Worm (Caenorhabditis elegans) whole organism, L4 larva: ENCODE data around the gene Y61A9LA.3.

Source experiments
- D1046.2 ChIP-seq: fragments of 200-800 bp; sonication (Bioruptor generic); IDR thresholded peaks from 2 replicates; pipeline ENCODE4 v1.3.6; 2022; ENCODE audit warnings: missing genetic modification characterization, missing compliant biosample characterization
- F26F4.8 ChIP-seq: fragments of 200-800 bp; sonication (Bioruptor generic); conservative IDR thresholded peaks from 2 replicates; pipeline ENCODE4 v1.3.6; 2022; ENCODE audit warnings: missing genetic modification characterization, missing compliant biosample characterization
- F44E2.7 ChIP-seq: fragments of 200-800 bp; sonication (Bioruptor generic); IDR thresholded peaks from 2 replicates; pipeline ENCODE4 v2.1.2; 2022; ENCODE audit warnings: missing genetic modification characterization, missing compliant biosample characterization
- F49E8.2 ChIP-seq: sonication (generic microtip); optimal IDR thresholded peaks from 2 replicates; lab custom pipeline; 2016; ENCODE audit warnings: missing compliant biosample characterization, mild to moderate bottlenecking, missing genetic modification characterization, borderline replicate concordance
- T26A8.4 ChIP-seq: fragments of 200-800 bp; sonication (Bioruptor generic); IDR thresholded peaks from 2 replicates; pipeline ENCODE4 v1.3.6; 2022; ENCODE audit warnings: missing genetic modification characterization, missing compliant biosample characterization
- Y105C5A.15 ChIP-seq: fragments of 200-800 bp; sonication (Bioruptor generic); IDR thresholded peaks from 2 replicates; pipeline ENCODE4 v1.3.6; 2022; ENCODE audit warnings: missing genetic modification characterization, missing compliant biosample characterization
- Y48G9A.11 ChIP-seq: fragments of 200-800 bp; sonication (Bioruptor generic); IDR thresholded peaks from 2 replicates; pipeline ENCODE4 v1.3.6; 2022; ENCODE audit warnings: missing genetic modification reagents, missing genetic modification characterization, missing compliant biosample characterization
- Y75B8A.6 ChIP-seq: fragments of 200-800 bp; sonication (Bioruptor generic); IDR thresholded peaks from 2 replicates; pipeline ENCODE4 v1.3.6; 2022; ENCODE audit warnings: missing genetic modification reagents, missing genetic modification characterization, missing compliant biosample characterization
- ZK337.2 ChIP-seq: fragments of 200-800 bp; sonication (Bioruptor generic); IDR thresholded peaks from 2 replicates; pipeline ENCODE4 v1.3.6; 2022; ENCODE audit warnings: missing genetic modification reagents, missing genetic modification characterization, missing compliant biosample characterization
- ZK546.5 ChIP-seq, 2 experiments: sonication (generic microtip); optimal IDR thresholded peaks; 2 replicates each; lab custom pipeline; 2017; ENCODE audit warnings: missing biosample characterization in 2 of 2, missing genetic modification characterization in 2 of 2
- ama-1 ChIP-seq: fragments of 150-350 bp; optimal IDR thresholded peaks from 2 replicates; lab custom pipeline; 2014; ENCODE audit warnings: inconsistent platforms, mixed read lengths
- arid-1 ChIP-seq: fragments of 200-800 bp; sonication (Bioruptor generic); conservative IDR thresholded peaks from 2 replicates; pipeline ENCODE4 v1.3.6; 2022; ENCODE audit warnings: missing genetic modification reagents, missing genetic modification characterization, missing compliant biosample characterization
- ceh-44 ChIP-seq: fragments of 200-800 bp; sonication (Bioruptor generic); IDR thresholded peaks from 2 replicates; pipeline ENCODE4 v1.3.6; 2022; ENCODE audit warnings: missing genetic modification reagents, missing genetic modification characterization, missing compliant biosample characterization
- ceh-62 ChIP-seq: sonication (generic microtip); optimal IDR thresholded peaks from 2 replicates; lab custom pipeline; 2017; ENCODE audit warnings: missing biosample characterization, missing genetic modification characterization
- ceh-82 ChIP-seq: sonication (generic microtip); optimal IDR thresholded peaks from 2 replicates; lab custom pipeline; 2017; ENCODE audit warnings: missing biosample characterization, missing genetic modification characterization
- ces-1 ChIP-seq: fragments of 150-350 bp; sonication (generic microtip); optimal IDR thresholded peaks from 4 replicates; lab custom pipeline; 2014; ENCODE audit warnings: missing biosample characterization, missing genetic modification reagents, missing genetic modification characterization
- cey-2 ChIP-seq: sonication (generic microtip); optimal IDR thresholded peaks from 3 replicates; lab custom pipeline; 2017; ENCODE audit warnings: missing genetic modification characterization, mild to moderate bottlenecking, missing compliant biosample characterization, antibody characterized with exemption, borderline replicate concordance; ENCODE audit not compliant: insufficient read depth
- daf-16 ChIP-seq, 3 experiments: sonication (generic microtip); optimal IDR thresholded peaks; 2 replicates each; lab custom pipeline; 2016 to 2017; ENCODE audit warnings: missing genetic modification characterization in 3 of 3, missing genetic modification reagents in 3 of 3, mild to moderate bottlenecking in 2 of 3, missing compliant biosample characterization in 2 of 3, missing biosample characterization in 1 of 3, moderate library complexity in 1 of 3
- daf-19 ChIP-seq: fragments of 200-800 bp; sonication (Bioruptor generic); conservative IDR thresholded peaks from 2 replicates; pipeline ENCODE4 v1.3.6; 2022; ENCODE audit warnings: missing genetic modification characterization, missing compliant biosample characterization
- daf-8 ChIP-seq: fragments of 200-800 bp; sonication (Bioruptor generic); IDR thresholded peaks from 2 replicates; pipeline ENCODE4 v1.3.6; 2022; ENCODE audit warnings: missing genetic modification characterization, missing compliant biosample characterization
- dmd-6 ChIP-seq: fragments of 200-800 bp; sonication (Bioruptor generic); IDR thresholded peaks from 2 replicates; pipeline ENCODE4 v1.3.6; 2022; ENCODE audit warnings: missing genetic modification reagents, missing genetic modification characterization, missing compliant biosample characterization
- dmd-8 ChIP-seq: fragments of 200-800 bp; sonication (Bioruptor generic); IDR thresholded peaks from 2 replicates; pipeline ENCODE4 v1.3.6; 2022; ENCODE audit warnings: missing genetic modification characterization, missing compliant biosample characterization
- dmd-9 ChIP-seq: fragments of 200-800 bp; sonication (Bioruptor generic); IDR thresholded peaks from 2 replicates; pipeline ENCODE4 v1.3.6; 2022; ENCODE audit warnings: missing genetic modification reagents, missing genetic modification characterization, missing compliant biosample characterization
- dve-1 ChIP-seq: sonication (generic microtip); optimal IDR thresholded peaks from 2 replicates; lab custom pipeline; 2017; ENCODE audit warnings: antibody characterized with exemption, mild to moderate bottlenecking, missing genetic modification characterization, missing compliant biosample characterization; ENCODE audit not compliant: insufficient read depth
- egl-43 ChIP-seq: fragments of 200-800 bp; sonication (Bioruptor generic); IDR thresholded peaks from 2 replicates; pipeline ENCODE4 v1.3.6; 2022; ENCODE audit warnings: missing genetic modification reagents, missing genetic modification characterization, missing compliant biosample characterization
- hlh-11 ChIP-seq: fragments of 200-800 bp; sonication (Bioruptor generic); optimal IDR thresholded peaks from 2 replicates; lab custom pipeline; 2018; ENCODE audit warnings: mild to moderate bottlenecking, missing genetic modification characterization, missing compliant biosample characterization
- lin-38 ChIP-seq: fragments of 200-800 bp; sonication (Bioruptor generic); IDR thresholded peaks from 2 replicates; pipeline ENCODE4 v1.3.6; 2022; ENCODE audit warnings: missing genetic modification reagents, missing genetic modification characterization, missing compliant biosample characterization
- madf-5 ChIP-seq, 2 experiments: fragments of 200-800 bp; sonication (Bioruptor generic); IDR thresholded peaks; 2 replicates each; pipeline ENCODE4 v1.3.6; 2022; ENCODE audit warnings: missing compliant biosample characterization in 2 of 2, missing genetic modification characterization in 2 of 2
- madf-9 ChIP-seq: fragments of 200-800 bp; sonication (Bioruptor generic); conservative IDR thresholded peaks from 2 replicates; pipeline ENCODE4 v1.3.6; 2022; ENCODE audit warnings: missing genetic modification reagents, missing genetic modification characterization, missing compliant biosample characterization
- mdt-29 ChIP-seq: fragments of 200-800 bp; sonication (Bioruptor generic); IDR thresholded peaks from 2 replicates; pipeline ENCODE4 v1.3.6; 2022; ENCODE audit warnings: missing genetic modification reagents, missing genetic modification characterization, missing compliant biosample characterization
- mxl-2 ChIP-seq: fragments of 200-800 bp; sonication (Bioruptor generic); conservative IDR thresholded peaks from 2 replicates; pipeline ENCODE4 v1.3.6; 2022; ENCODE audit warnings: missing genetic modification reagents, missing genetic modification characterization, missing compliant biosample characterization
- nhr-11 ChIP-seq: fragments of 150-350 bp; optimal IDR thresholded peaks from 2 replicates; lab custom pipeline; 2014; ENCODE audit warnings: missing biosample characterization, missing genetic modification characterization
- nhr-41 ChIP-seq: fragments of 200-800 bp; sonication (Bioruptor generic); IDR thresholded peaks from 2 replicates; pipeline ENCODE4 v1.3.6; 2022; ENCODE audit warnings: missing genetic modification reagents, missing genetic modification characterization, missing compliant biosample characterization
- nhr-42 ChIP-seq: fragments of 200-800 bp; sonication (Bioruptor generic); IDR thresholded peaks from 2 replicates; pipeline ENCODE4 v1.3.6; 2022; ENCODE audit warnings: missing genetic modification characterization, missing compliant biosample characterization
- nhr-6 ChIP-seq: fragments of 150-350 bp; optimal IDR thresholded peaks from 2 replicates; lab custom pipeline; 2014; ENCODE audit warnings: missing biosample characterization, missing genetic modification characterization
- php-3 ChIP-seq: fragments of 200-800 bp; sonication (Bioruptor generic); IDR thresholded peaks from 2 replicates; pipeline ENCODE4 v1.3.6; 2022; ENCODE audit warnings: missing genetic modification reagents, missing genetic modification characterization, missing compliant biosample characterization
- saeg-2 ChIP-seq: fragments of 200-800 bp; sonication (Bioruptor generic); IDR thresholded peaks from 2 replicates; pipeline ENCODE4 v1.3.6; 2022; ENCODE audit warnings: missing genetic modification reagents, missing genetic modification characterization, missing compliant biosample characterization
- sdz-12 ChIP-seq: fragments of 200-800 bp; sonication (Bioruptor generic); optimal IDR thresholded peaks from 2 replicates; lab custom pipeline; 2018; ENCODE audit warnings: mild to moderate bottlenecking, missing genetic modification characterization, missing compliant biosample characterization
- set-16 ChIP-seq: fragments of 200-800 bp; sonication (Bioruptor generic); IDR thresholded peaks from 2 replicates; pipeline ENCODE4 v1.3.6; 2022; ENCODE audit warnings: missing genetic modification reagents, missing genetic modification characterization, missing compliant biosample characterization
- skn-1 ChIP-seq: fragments of 150-350 bp; optimal IDR thresholded peaks from 2 replicates; lab custom pipeline; 2014; ENCODE audit warnings: missing biosample characterization, missing genetic modification characterization
- snpc-1.2 ChIP-seq: fragments of 200-800 bp; sonication (Bioruptor generic); IDR thresholded peaks from 2 replicates; pipeline ENCODE4 v1.3.6; 2022; ENCODE audit warnings: missing genetic modification reagents, missing genetic modification characterization, missing compliant biosample characterization
- tag-97 ChIP-seq: fragments of 200-800 bp; sonication (Bioruptor generic); IDR thresholded peaks from 2 replicates; pipeline ENCODE4 v1.3.6; 2022; ENCODE audit warnings: missing genetic modification characterization, missing compliant biosample characterization
- tra-1 ChIP-seq: fragments of 200-800 bp; sonication (Bioruptor generic); IDR thresholded peaks from 2 replicates; pipeline ENCODE4 v1.3.6; 2022; ENCODE audit warnings: missing genetic modification reagents, missing genetic modification characterization, missing compliant biosample characterization
- unc-130 ChIP-seq: sonication (generic microtip); optimal IDR thresholded peaks from 2 replicates; lab custom pipeline; 2016; ENCODE audit warnings: missing genetic modification reagents, missing genetic modification characterization, missing compliant biosample characterization
- vab-7 ChIP-seq: fragments of 200-800 bp; sonication (Bioruptor generic); IDR thresholded peaks from 2 replicates; pipeline ENCODE4 v1.3.6; 2022; ENCODE audit warnings: missing genetic modification reagents, missing genetic modification characterization, missing compliant biosample characterization
- zfp-3 ChIP-seq: fragments of 200-800 bp; sonication (Bioruptor generic); conservative IDR thresholded peaks from 2 replicates; pipeline ENCODE4 v1.3.6; 2022; ENCODE audit warnings: missing genetic modification reagents, missing genetic modification characterization, missing compliant biosample characterization
- ztf-7 ChIP-seq: fragments of 150-350 bp; optimal IDR thresholded peaks from 2 replicates; lab custom pipeline; 2014; ENCODE audit warnings: missing biosample characterization, missing genetic modification characterization

Gene Y61A9LA.3

ce11 chrV:4630267-4630666 lies 59.3 kb downstream of the Y61A9LA.3 start (continued):
- TF ChIP-seq Y75B8A.6 (GFP tag; lab: Robert Waterston, UW) (no peak), sdz-12 (GFP tag; lab: Kevin White, UChicago) (no peak), ama-1 (lab: Kevin White, UChicago) (no peak), tag-97 (no peak), tra-1 (GFP tag; lab: Robert Waterston, UW) (no peak), skn-1 (no peak), ceh-82 (tag; lab: Kevin White, UChicago) (no peak), nhr-11 (tag; lab: Kevin White, UChicago) (no peak), mxl-2 (GFP tag; lab: Robert Waterston, UW) (no peak), hlh-11 (peak; percentile 50), ceh-62 (tag; lab: Kevin White, UChicago) (no peak), ztf-7 (tag; lab: Kevin White, UChicago) (no peak), cey-2 (tag; lab: Kevin White, UChicago) (no peak), dve-1 (tag; lab: Kevin White, UChicago) (peak; percentile 73), T26A8.4 (GFP tag; lab: Robert Waterston, UW) (no peak), ZK546.5 (tag; optimal IDR thresholded peaks at IDR 0.05; lab: Kevin White, UChicago) (no peak), madf-9 (GFP tag; lab: Robert Waterston, UW) (no peak), nhr-6 (tag; lab: Kevin White, UChicago) (no peak), ces-1 (GFP tag; lab: Kevin White, UChicago) (no peak), set-16 (no peak), nhr-42 (GFP tag; lab: Robert Waterston, UW) (no peak), daf-19 (GFP tag; lab: Robert Waterston, UW) (no peak), unc-130 (GFP tag; lab: Kevin White, UChicago) (no peak), F49E8.2 (tag; lab: Kevin White, UChicago) (no peak), daf-16 (GFP tag; optimal IDR thresholded peaks at IDR 0.05; lab: Kevin White, UChicago) (no peak), daf-16 (tag; optimal IDR thresholded peaks at IDR 0.05; lab: Kevin White, UChicago) (peak; percentile 74)

ce11 chrV:4632808-4633207 lies 61.9 kb downstream of the Y61A9LA.3 start:
- TF ChIP-seq snpc-1.2 (GFP tag; lab: Robert Waterston, UW) (peak; percentile 82), F26F4.8 (GFP tag; lab: Robert Waterston, UW) (peak; percentile 90; the same call in 1 of the 2 replicates), dmd-6 (0 out of 2 replicates have a peak, but pooled peaks have one; percentile 16), Y105C5A.15 (GFP tag; lab: Robert Waterston, UW) (peak; percentile 83; the same call in 1 of the 2 replicates), saeg-2 (GFP tag; lab: Robert Waterston, UW) (peak; percentile 55; the same call in 1 of the 2 replicates), php-3 (GFP tag; lab: Robert Waterston, UW) (peak; percentile 50; the same call in 1 of the 2 replicates), madf-5 (GFP tag; IDR thresholded peaks at IDR 0.05; lab: Robert Waterston, UW) (peak; percentile 44 to 89; a peak in 3 of 4 replicates), F44E2.7 (GFP tag; lab: Robert Waterston, UW) (peak; percentile 87; the same call in 1 of the 2 replicates), mdt-29 (GFP tag; lab: Robert Waterston, UW) (0 out of 2 replicates have a peak, but pooled peaks have one; percentile 28), arid-1 (peak; percentile 70), madf-9 (GFP tag; lab: Robert Waterston, UW) (peak; percentile 58; the same call in 1 of the 2 replicates), Y75B8A.6 (GFP tag; lab: Robert Waterston, UW) (0 out of 2 replicates have a peak, but pooled peaks have one; percentile 32), ceh-44 (GFP tag; lab: Robert Waterston, UW) (peak; percentile 78), set-16 (peak; percentile 58), Y48G9A.11 (GFP tag; lab: Robert Waterston, UW) (peak; percentile 54), nhr-41 (GFP tag; lab: Robert Waterston, UW) (peak; percentile 64; the same call in 1 of the 2 replicates), ZK337.2 (GFP tag; lab: Robert Waterston, UW) (peak; percentile 64; the same call in 1 of the 2 replicates), dmd-8 (GFP tag; lab: Robert Waterston, UW) (peak; percentile 96), zfp-3 (GFP tag; lab: Robert Waterston, UW) (0 out of 2 replicates have a peak, but pooled peaks have one; percentile 21), vab-7 (GFP tag; lab: Robert Waterston, UW) (peak; percentile 79), daf-8 (GFP tag; lab: Robert Waterston, UW) (0 out of 2 replicates have a peak, but pooled peaks have one; percentile 29), T26A8.4 (GFP tag; lab: Robert Waterston, UW) (0 out of 2 replicates have a peak, but pooled peaks have one; percentile 22), egl-43 (GFP tag; lab: Robert Waterston, UW) (peak; percentile 95), dmd-9 (GFP tag; lab: Robert Waterston, UW) (0 out of 2 replicates have a peak, but pooled peaks have one; percentile 5), lin-38 (GFP tag; lab: Robert Waterston, UW) (peak; percentile 77), D1046.2 (0 out of 2 replicates have a peak, but pooled peaks have one; percentile 29)
